Fruit fly (Drosophila melanogaster): ENCODE data around the gene spas.

dm6 chr3R:24058041-24058440, 20.0 kb downstream of the spas start, which contains the start of gene SMC1:
- no peak for TF ChIP-seq CG8478 (optimal IDR thresholded peaks at IDR 0.05)
- TF ChIP-seq CTCF (optimal IDR thresholded peaks at IDR 0.05) = peak in 1 of 2 experiments; percentile 20

Measured in S2 (cell line).